Fruit fly (Drosophila melanogaster) whole organism, wandering third instar larva: ENCODE results near the gene Ace.
A peak's percentile ranks its signal among the peaks of the same experiment; 100 is the strongest.

Experiments used
- Abd-B ChIP-seq: fragments of >200 bp; optimal IDR thresholded peaks from 2 replicates; lab custom pipeline; 2017; ENCODE audit warnings: missing biosample characterization, missing genetic modification characterization
- CG32264 ChIP-seq: fragments of 200-800 bp; sonication (Bioruptor generic); optimal IDR thresholded peaks from 2 replicates; lab custom pipeline; 2016; ENCODE audit warnings: missing biosample characterization, missing genetic modification characterization
- CG9705 ChIP-seq: fragments of 200-800 bp; sonication (Bioruptor generic); optimal IDR thresholded peaks from 2 replicates; lab custom pipeline; 2018; ENCODE audit warnings: missing biosample characterization, mild to moderate bottlenecking, missing genetic modification characterization
- CrebA ChIP-seq: fragments of 200-800 bp; sonication (Bioruptor generic); optimal IDR thresholded peaks from 2 replicates; lab custom pipeline; 2016; ENCODE audit warnings: missing biosample characterization, mild to moderate bottlenecking, missing genetic modification characterization, borderline replicate concordance
- Dfd ChIP-seq: fragments of >200 bp; optimal IDR thresholded peaks from 2 replicates; lab custom pipeline; 2017; ENCODE audit warnings: missing biosample characterization, missing genetic modification characterization
- Dif ChIP-seq: fragments of 200-275, 200-300 bp; sonication (Bioruptor generic); optimal IDR thresholded peaks from 2 replicates; lab custom pipeline; 2018; ENCODE audit warnings: missing biosample characterization, missing genetic modification characterization; ENCODE audit not compliant: partially characterized antibody
- GATAd ChIP-seq: sonication (Bioruptor generic); optimal IDR thresholded peaks from 2 replicates; lab custom pipeline; 2016; ENCODE audit warnings: missing biosample characterization, missing genetic modification characterization
- HLH106 ChIP-seq: fragments of 200-800 bp; optimal IDR thresholded peaks from 3 replicates; lab custom pipeline; 2019; ENCODE audit warnings: missing biosample characterization, mild to moderate bottlenecking, missing genetic modification characterization, moderate library complexity
- Hnf4 ChIP-seq: fragments of 200-800 bp; sonication (Bioruptor generic); optimal IDR thresholded peaks from 2 replicates; lab custom pipeline; 2016; ENCODE audit warnings: missing biosample characterization, mild to moderate bottlenecking, missing genetic modification characterization
- Hr78 ChIP-seq: fragments of >200 bp; optimal IDR thresholded peaks from 2 replicates; lab custom pipeline; 2017; ENCODE audit warnings: missing biosample characterization, missing genetic modification characterization
- Hr83 ChIP-seq: fragments of 200-300 bp; sonication (Bioruptor generic); optimal IDR thresholded peaks from 2 replicates; lab custom pipeline; 2016; ENCODE audit warnings: missing biosample characterization, mild to moderate bottlenecking, missing genetic modification characterization, moderate library complexity; ENCODE audit not compliant: poor library complexity, severe bottlenecking
- Jra ChIP-seq: sonication (Bioruptor generic); optimal IDR thresholded peaks from 2 replicates; lab custom pipeline; 2016; ENCODE audit warnings: missing biosample characterization, missing genetic modification characterization
- Mio ChIP-seq: sonication (Bioruptor generic); optimal IDR thresholded peaks from 2 replicates; lab custom pipeline; 2016; ENCODE audit warnings: missing biosample characterization, missing genetic modification characterization
- Myc ChIP-seq: fragments of >200 bp; optimal IDR thresholded peaks from 2 replicates; lab custom pipeline; 2017
- N ChIP-seq: fragments of >200 bp; optimal IDR thresholded peaks from 2 replicates; lab custom pipeline; 2018; ENCODE audit warnings: missing biosample characterization, missing external identifiers, missing genetic modification characterization
- OdsH ChIP-seq: fragments of 200-800 bp; sonication (Bioruptor generic); optimal IDR thresholded peaks from 2 replicates; lab custom pipeline; 2016; ENCODE audit warnings: missing biosample characterization, mild to moderate bottlenecking, missing genetic modification characterization
- Rel ChIP-seq, 2 experiments: fragments of 200-800 bp; sonication (Bioruptor generic) in 1 of 2; optimal IDR thresholded peaks; 2 replicates in 1 of 2; 3 replicates in 1 of 2; lab custom pipeline; 2016 to 2019; ENCODE audit warnings: mild to moderate bottlenecking in 2 of 2, missing biosample characterization in 2 of 2, missing genetic modification characterization in 2 of 2, moderate library complexity in 1 of 2
- Sp1 ChIP-seq: fragments of 200-800 bp; sonication (Bioruptor generic); optimal IDR thresholded peaks from 3 replicates; lab custom pipeline; 2019; ENCODE audit warnings: missing biosample characterization, mild to moderate bottlenecking, missing genetic modification characterization, moderate library complexity
- Vsx2 ChIP-seq: fragments of 200-300, 225-300 bp; sonication (Bioruptor generic); optimal IDR thresholded peaks from 2 replicates; lab custom pipeline; 2018; ENCODE audit warnings: missing biosample characterization, missing genetic modification characterization; ENCODE audit not compliant: partially characterized antibody
- br ChIP-seq: fragments of 200-800 bp; sonication (Bioruptor generic); optimal IDR thresholded peaks from 2 replicates; lab custom pipeline; 2016; ENCODE audit warnings: missing biosample characterization, missing genetic modification characterization
- brk ChIP-seq: fragments of 200-800 bp; sonication (Bioruptor generic); optimal IDR thresholded peaks from 2 replicates; lab custom pipeline; 2016; ENCODE audit warnings: missing biosample characterization, mild to moderate bottlenecking, missing genetic modification characterization
- dl ChIP-seq, 2 experiments: fragments of 175-275, 200-275 bp in 1 of 2; fragments of 200-275 bp in 1 of 2; sonication (Bioruptor generic); optimal IDR thresholded peaks; lab custom pipeline; 2018; ENCODE audit warnings: mild to moderate bottlenecking in 2 of 2, missing biosample characterization in 2 of 2, missing genetic modification characterization in 2 of 2, moderate library complexity in 2 of 2; ENCODE audit not compliant: partially characterized antibody in 2 of 2, insufficient read depth in 1 of 2
- dmrt93B ChIP-seq: fragments of 200-800 bp; sonication (Bioruptor generic); optimal IDR thresholded peaks from 2 replicates; lab custom pipeline; 2018; ENCODE audit warnings: missing biosample characterization, mild to moderate bottlenecking, missing genetic modification characterization
- ey ChIP-seq: fragments of 200-800 bp; sonication (Bioruptor generic); optimal IDR thresholded peaks from 2 replicates; lab custom pipeline; 2016; ENCODE audit warnings: missing biosample characterization, missing genetic modification characterization
- foxo ChIP-seq, 2 experiments: fragments of 200-800 bp; sonication (Bioruptor generic); optimal IDR thresholded peaks; 2 replicates in 1 of 2; 3 replicates in 1 of 2; lab custom pipeline; 2016 to 2017; ENCODE audit warnings: missing biosample characterization in 2 of 2, missing genetic modification characterization in 2 of 2
- fru ChIP-seq: fragments of 200-800 bp; sonication (Bioruptor generic); optimal IDR thresholded peaks from 3 replicates; lab custom pipeline; 2016; ENCODE audit warnings: missing biosample characterization, mild to moderate bottlenecking, missing genetic modification characterization
- h ChIP-seq: fragments of 200-800 bp; sonication (Bioruptor generic); optimal IDR thresholded peaks from 3 replicates; lab custom pipeline; 2016; ENCODE audit warnings: missing biosample characterization, mild to moderate bottlenecking, missing genetic modification characterization
- jim ChIP-seq: fragments of 175-275, 200-325 bp; sonication (Bioruptor generic); optimal IDR thresholded peaks from 2 replicates; lab custom pipeline; 2016; ENCODE audit warnings: missing biosample characterization, mild to moderate bottlenecking, missing genetic modification characterization
- lola ChIP-seq: fragments of >200 bp; optimal IDR thresholded peaks from 2 replicates; lab custom pipeline; 2017; ENCODE audit warnings: missing biosample characterization, missing genetic modification characterization
- pan ChIP-seq: fragments of >200 bp; optimal IDR thresholded peaks from 2 replicates; lab custom pipeline; 2017
- psq ChIP-seq: fragments of 200-800 bp; sonication (Bioruptor generic); optimal IDR thresholded peaks from 3 replicates; lab custom pipeline; 2017; ENCODE audit warnings: missing biosample characterization, mild to moderate bottlenecking, missing genetic modification characterization, moderate library complexity
- rgr ChIP-seq: fragments of 200-800 bp; sonication (Bioruptor generic); optimal IDR thresholded peaks from 3 replicates; lab custom pipeline; 2016; ENCODE audit warnings: missing biosample characterization, mild to moderate bottlenecking, missing genetic modification characterization
- sage ChIP-seq: fragments of 200-800 bp; sonication (Bioruptor generic); optimal IDR thresholded peaks from 2 replicates; lab custom pipeline; 2016; ENCODE audit warnings: missing biosample characterization, mild to moderate bottlenecking, missing genetic modification characterization
- sv ChIP-seq: fragments of 200-800 bp; sonication (Bioruptor generic); optimal IDR thresholded peaks from 3 replicates; lab custom pipeline; 2016; ENCODE audit warnings: missing biosample characterization, missing genetic modification characterization
- woc ChIP-seq: sonication (Bioruptor generic); optimal IDR thresholded peaks from 2 replicates; lab custom pipeline; 2016; ENCODE audit warnings: missing biosample characterization, mild to moderate bottlenecking, missing genetic modification characterization

Gene Ace

DNA sequence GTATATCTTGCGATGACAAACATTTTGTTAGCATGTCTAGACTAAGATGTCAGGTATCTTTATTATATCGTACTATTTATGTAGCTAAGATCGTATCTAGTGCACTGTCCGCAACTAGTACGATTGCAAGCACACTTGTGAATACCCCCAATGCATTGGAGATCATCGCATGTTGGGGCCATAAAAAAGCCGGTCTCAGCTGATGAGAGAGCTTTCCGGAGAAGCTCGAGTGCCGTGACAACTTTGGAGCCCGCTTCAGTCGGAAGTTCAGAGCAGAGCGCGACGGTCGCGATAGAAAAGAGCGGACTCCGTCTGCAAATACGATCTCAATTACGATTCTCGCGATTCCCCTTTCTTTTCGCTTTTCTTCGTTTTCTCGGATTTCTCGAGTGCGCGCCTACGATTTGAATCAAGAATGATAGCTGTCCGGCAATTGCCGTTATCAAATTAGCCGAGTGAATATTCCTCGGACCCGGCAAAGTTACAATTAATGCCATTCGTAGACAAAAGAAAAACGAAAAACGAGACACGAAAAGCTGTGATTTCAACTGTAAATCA, 45.3 kb upstream of the Ace start:
- TF ChIP-seq Jra (GFP tag; lab: Kevin White, UChicago) (no peak), pan (no peak), Rel (GFP tag; optimal IDR thresholded peaks at IDR 0.05; lab: Kevin White, UChicago) (no peak), Rel (tag; optimal IDR thresholded peaks at IDR 0.05; lab: Kevin White, UChicago) (no peak), sv (no peak), rgr (GFP tag; lab: Kevin White, UChicago) (no peak), dmrt93B (GFP tag; lab: Kevin White, UChicago) (no peak), CG9705 (GFP tag; lab: Kevin White, UChicago) (no peak), CG32264 (no peak), Mio (no peak), Abd-B (GFP tag; lab: Kevin White, UChicago) (no peak), Hnf4 (no peak), OdsH (GFP tag; lab: Kevin White, UChicago) (no peak), h (GFP tag; lab: Kevin White, UChicago) (peak; percentile 22), Vsx2 (peak; percentile 37), Sp1 (GFP tag; lab: Kevin White, UChicago) (no peak), psq (peak; percentile 51), fru (GFP tag; lab: Kevin White, UChicago) (peak; percentile 17), Dif (GFP tag; lab: Kevin White, UChicago) (peak; percentile 57), HLH106 (tag; lab: Kevin White, UChicago) (no peak), Dfd (GFP tag; lab: Kevin White, UChicago) (no peak), br (GFP tag; lab: Kevin White, UChicago) (no peak), Myc (lab: Kevin White, UChicago) (no peak), lola (GFP tag; lab: Kevin White, UChicago) (no peak)

DNA sequence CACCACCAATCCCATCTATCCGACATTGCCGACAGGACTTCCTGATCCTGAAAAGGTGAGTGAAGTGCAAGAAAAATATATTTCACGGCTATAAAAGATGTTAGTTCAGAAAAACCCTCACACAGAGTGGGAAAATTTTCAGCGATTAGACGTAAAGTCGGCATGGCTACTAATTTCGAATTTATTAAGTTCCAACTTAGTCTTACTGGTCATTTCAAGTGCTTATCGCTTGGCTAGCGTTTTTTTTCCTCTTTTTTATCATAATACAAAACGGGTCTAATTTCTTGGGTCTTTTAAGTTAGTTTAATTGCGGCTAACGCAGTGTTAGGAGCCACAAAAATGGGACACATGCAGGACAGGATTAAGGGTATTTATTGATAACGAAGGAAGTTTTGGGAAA, 43.8 kb upstream of the Ace start, which contains the start of gene CG43208:
CG43208 (plus strand) TSS at position 301 of the 400 bp plus-strand sequence.
- TF ChIP-seq Dfd (GFP tag; lab: Kevin White, UChicago) = no peak
- TF ChIP-seq Myc (lab: Kevin White, UChicago) = no peak
- TF ChIP-seq OdsH (GFP tag; lab: Kevin White, UChicago) = no peak
- no peak for TF ChIP-seq GATAd
- no peak for TF ChIP-seq foxo (GFP tag; optimal IDR thresholded peaks at IDR 0.05; lab: Kevin White, UChicago)
- no peak for TF ChIP-seq woc (GFP tag; lab: Kevin White, UChicago)
- no peak for TF ChIP-seq Vsx2
- no peak for TF ChIP-seq ey (GFP tag; lab: Kevin White, UChicago)
- TF ChIP-seq Rel (GFP tag; optimal IDR thresholded peaks at IDR 0.05; lab: Kevin White, UChicago) = no peak
- no peak for TF ChIP-seq Rel (tag; optimal IDR thresholded peaks at IDR 0.05; lab: Kevin White, UChicago)
- no peak for TF ChIP-seq sv
- TF ChIP-seq dl (GFP tag; optimal IDR thresholded peaks at IDR 0.05; lab: Kevin White, UChicago; ENCODE audit: insufficient read depth in 1 of 2, partially characterized antibody in 2 of 2) = no peak
- no peak for TF ChIP-seq h (GFP tag; lab: Kevin White, UChicago)
- no peak for TF ChIP-seq sage
- TF ChIP-seq jim = no peak
- no peak for TF ChIP-seq Hnf4
- no peak for TF ChIP-seq rgr (GFP tag; lab: Kevin White, UChicago)
- no peak for TF ChIP-seq brk (GFP tag; lab: Kevin White, UChicago)

DNA sequence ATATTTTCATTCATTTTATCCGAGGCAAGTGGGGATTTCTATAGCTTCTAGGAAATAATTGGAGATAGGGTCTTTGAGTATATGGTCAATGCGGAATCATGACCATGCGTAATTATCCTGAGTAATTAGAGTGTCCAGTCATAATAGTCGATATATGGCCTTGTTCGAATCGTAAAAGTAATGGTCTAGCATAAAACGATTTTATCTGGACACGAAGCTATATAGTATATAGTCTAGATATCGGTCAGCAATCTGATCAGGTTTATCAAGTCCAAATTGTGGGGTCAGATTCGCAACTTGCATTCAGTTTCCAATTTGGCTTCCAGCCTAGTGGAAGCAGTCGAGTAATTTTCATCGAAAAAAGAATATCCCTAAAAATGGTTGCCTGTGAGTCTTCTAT, 43.0 kb upstream of the Ace start, which contains the start of gene CG32473:
CG32473 (plus strand) TSS at position 301 of the 400 bp plus-strand sequence.
- TF ChIP-seq Rel (GFP tag; optimal IDR thresholded peaks at IDR 0.05; lab: Kevin White, UChicago) (no peak), Rel (tag; optimal IDR thresholded peaks at IDR 0.05; lab: Kevin White, UChicago) (peak; percentile 13), Vsx2 (no peak)

DNA sequence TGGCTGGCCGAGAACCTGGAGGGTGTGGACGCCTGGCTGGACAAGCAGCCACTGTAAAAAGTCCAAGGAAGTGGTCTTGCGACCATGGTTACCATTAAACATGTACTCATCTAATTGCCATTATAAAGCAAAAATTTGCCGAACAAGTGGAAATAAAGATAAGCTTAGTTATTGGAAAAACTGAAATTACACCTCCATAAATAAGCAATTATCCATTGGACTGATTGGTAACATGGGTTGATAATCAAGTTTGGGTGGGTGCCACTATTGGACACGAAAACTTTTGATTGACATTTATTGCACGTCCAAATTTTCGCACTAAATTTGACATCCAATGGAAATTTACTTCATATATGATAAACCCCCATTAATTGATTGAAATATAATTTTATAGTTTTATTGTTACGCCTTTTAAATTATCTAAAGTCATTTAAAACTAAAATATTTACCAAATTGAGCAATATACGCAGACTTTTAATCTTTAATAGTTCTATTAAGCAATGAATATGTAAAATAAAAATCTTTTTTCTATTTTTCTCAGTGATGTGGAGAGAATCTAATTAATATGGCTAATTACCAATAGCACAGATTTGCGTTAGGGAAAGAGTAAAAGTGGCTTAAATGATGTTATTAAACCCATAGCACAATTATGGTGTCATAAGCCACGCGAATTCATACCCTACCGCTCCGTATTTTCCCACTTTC, 38.9 kb upstream of the Ace start, which contains the start of gene CG8774:
CG8774 (plus strand) TSS at position 655 of the 705 bp plus-strand sequence.
- TF ChIP-seq brk (GFP tag; lab: Kevin White, UChicago) (no peak), Mio (no peak), pan (no peak), Abd-B (GFP tag; lab: Kevin White, UChicago) (no peak), Hr78 (GFP tag; lab: Kevin White, UChicago) (no peak), Rel (GFP tag; optimal IDR thresholded peaks at IDR 0.05; lab: Kevin White, UChicago) (no peak), Rel (tag; optimal IDR thresholded peaks at IDR 0.05; lab: Kevin White, UChicago) (no peak), lola (GFP tag; lab: Kevin White, UChicago) (no peak), jim (no peak), N (GFP tag; lab: Kevin White, UChicago) (no peak), rgr (GFP tag; lab: Kevin White, UChicago) (no peak), h (GFP tag; lab: Kevin White, UChicago) (no peak), HLH106 (tag; lab: Kevin White, UChicago) (no peak), Hr83 (GFP tag; lab: Kevin White, UChicago) (no peak), dmrt93B (GFP tag; lab: Kevin White, UChicago) (no peak), Sp1 (GFP tag; lab: Kevin White, UChicago) (no peak), foxo (GFP tag; optimal IDR thresholded peaks at IDR 0.05; lab: Kevin White, UChicago) (no peak), CrebA (no peak), Jra (GFP tag; lab: Kevin White, UChicago) (no peak)
